Fruit fly (Drosophila melanogaster): ENCODE results near the gene CG46426.

Gene CG46426

dm6 chr2L:11874890-11875289, 32.3 kb downstream of the CG46426 start:
- TF ChIP-seq Trl (optimal IDR thresholded peaks at IDR 0.05) (peak; percentile 42 to 60), Trl (GFP tag; optimal IDR thresholded peaks at IDR 0.05) (no peak), sqz (GFP tag; optimal IDR thresholded peaks at IDR 0.05) (peak; percentile 3), CG8478 (optimal IDR thresholded peaks at IDR 0.05) (no peak), chinmo (GFP tag; IDR thresholded peaks at IDR 0.05; ENCODE audit: partially characterized antibody) (0 out of 4 replicates have a peak, but pooled peaks have one; percentile 15), onecut (GFP tag; IDR thresholded peaks at IDR 0.05) (peak; percentile 61), Atf3 (GFP tag; optimal IDR thresholded peaks at IDR 0.05) (no peak), sens (GFP tag) (peak; percentile 8), Gsc (GFP tag; IDR thresholded peaks at IDR 0.05) (no peak), CG6683 (GFP tag; optimal IDR thresholded peaks at IDR 0.05) (no peak), kah (GFP tag; optimal IDR thresholded peaks at IDR 0.05) (peak; percentile 96), scrt (GFP tag; optimal IDR thresholded peaks at IDR 0.05) (peak; percentile 98)

- TF ChIP-seq row (GFP tag; IDR thresholded peaks at IDR 0.05): no peak
- TF ChIP-seq Hsf (GFP tag; optimal IDR thresholded peaks at IDR 0.05): no peak
- no peak for TF ChIP-seq CG1024 (GFP tag; IDR thresholded peaks at IDR 0.05)
- TF ChIP-seq Med (GFP tag): peak; percentile 10
- no peak for TF ChIP-seq CG12769 (tag; optimal IDR thresholded peaks at IDR 0.05)
- no peak for TF ChIP-seq zen2 (GFP tag; IDR thresholded peaks at IDR 0.05; ENCODE audit: partially characterized antibody)
- no peak for TF ChIP-seq bbx (GFP tag; IDR thresholded peaks at IDR 0.05; ENCODE audit: partially characterized antibody)
- peak; percentile 48 to 75 for TF ChIP-seq Trl (optimal IDR thresholded peaks at IDR 0.05)
- TF ChIP-seq Trl (GFP tag; optimal IDR thresholded peaks at IDR 0.05): no peak
- no peak for TF ChIP-seq Mad (GFP tag; optimal IDR thresholded peaks at IDR 0.05)
- TF ChIP-seq CG7928 (GFP tag; optimal IDR thresholded peaks at IDR 0.05): no peak
- no peak for TF ChIP-seq CG13424 (tag; optimal IDR thresholded peaks at IDR 0.05)
- peak; percentile 81 for TF ChIP-seq CG3163 (GFP tag; optimal IDR thresholded peaks at IDR 0.05)
- TF ChIP-seq amos (GFP tag; IDR thresholded peaks at IDR 0.05; ENCODE audit: partially characterized antibody): no peak
- TF ChIP-seq so (GFP tag; IDR thresholded peaks at IDR 0.05): no peak
- TF ChIP-seq CTCF (GFP tag; optimal IDR thresholded peaks at IDR 0.05): peak; percentile 90
- TF ChIP-seq mirr (GFP tag; optimal IDR thresholded peaks at IDR 0.05): no peak
Observed at dm6 chr2L:11878812-11879328, 36.2 kb downstream of the CG46426 start.
